Worm (Caenorhabditis elegans) whole organism, L4 larva: Measurements from ENCODE around the gene aat-2.
A peak's percentile ranks its signal among the peaks of the same experiment; 100 is the strongest.

ENCODE experiments used
- F44E2.7 ChIP-seq: fragments of 200-800 bp; sonication (Bioruptor generic); IDR thresholded peaks from 2 replicates; pipeline ENCODE4 v2.1.2; 2022; ENCODE audit warnings: missing genetic modification characterization, missing compliant biosample characterization
- T20F7.1 ChIP-seq: fragments of 200-800 bp; sonication (Bioruptor generic); optimal IDR thresholded peaks from 2 replicates; lab custom pipeline; 2018; ENCODE audit warnings: mild to moderate bottlenecking, missing genetic modification characterization, missing compliant biosample characterization
- T26A8.4 ChIP-seq: fragments of 200-800 bp; sonication (Bioruptor generic); IDR thresholded peaks from 2 replicates; pipeline ENCODE4 v1.3.6; 2022; ENCODE audit warnings: missing genetic modification characterization, missing compliant biosample characterization
- ceh-44 ChIP-seq: fragments of 200-800 bp; sonication (Bioruptor generic); IDR thresholded peaks from 2 replicates; pipeline ENCODE4 v1.3.6; 2022; ENCODE audit warnings: missing genetic modification reagents, missing genetic modification characterization, missing compliant biosample characterization
- ctbp-1 ChIP-seq: fragments of 200-800 bp; sonication (Bioruptor generic); IDR thresholded peaks from 2 replicates; pipeline ENCODE4 v1.3.6; 2022; ENCODE audit warnings: missing genetic modification reagents, missing genetic modification characterization, missing compliant biosample characterization
- daf-16 ChIP-seq, 3 experiments: sonication (generic microtip); optimal IDR thresholded peaks; 2 replicates each; lab custom pipeline; 2016 to 2017; ENCODE audit warnings: missing genetic modification characterization in 3 of 3, missing genetic modification reagents in 3 of 3, mild to moderate bottlenecking in 2 of 3, missing compliant biosample characterization in 2 of 3, missing biosample characterization in 1 of 3, moderate library complexity in 1 of 3
- duxl-1 ChIP-seq: sonication (generic microtip); optimal IDR thresholded peaks from 2 replicates; lab custom pipeline; 2016; ENCODE audit warnings: mild to moderate bottlenecking, missing genetic modification characterization, moderate library complexity, missing compliant biosample characterization; ENCODE audit not compliant: poor library complexity
- hmg-1.1 ChIP-seq: fragments of 200-800 bp; sonication (Bioruptor generic); IDR thresholded peaks from 2 replicates; pipeline ENCODE4 v1.3.6; 2022; ENCODE audit warnings: missing genetic modification reagents, missing genetic modification characterization, missing compliant biosample characterization
- mdt-29 ChIP-seq: fragments of 200-800 bp; sonication (Bioruptor generic); IDR thresholded peaks from 2 replicates; pipeline ENCODE4 v1.3.6; 2022; ENCODE audit warnings: missing genetic modification reagents, missing genetic modification characterization, missing compliant biosample characterization
- nhr-28 ChIP-seq: fragments of 150-350 bp; optimal IDR thresholded peaks from 2 replicates; lab custom pipeline; 2014; ENCODE audit warnings: missing biosample characterization, missing genetic modification characterization
- pqm-1 ChIP-seq: sonication (generic microtip); optimal IDR thresholded peaks from 2 replicates; lab custom pipeline; 2017; ENCODE audit warnings: missing biosample characterization, missing genetic modification characterization
- snpc-4 ChIP-seq: fragments of 150-350 bp; optimal IDR thresholded peaks from 2 replicates; lab custom pipeline; 2014; ENCODE audit warnings: missing biosample characterization, missing genetic modification characterization
- zfp-2 ChIP-seq: sonication (generic microtip); optimal IDR thresholded peaks from 2 replicates; lab custom pipeline; 2016; ENCODE audit warnings: mild to moderate bottlenecking, missing genetic modification characterization, missing compliant biosample characterization
- zfp-3 ChIP-seq: fragments of 200-800 bp; sonication (Bioruptor generic); conservative IDR thresholded peaks from 2 replicates; pipeline ENCODE4 v1.3.6; 2022; ENCODE audit warnings: missing genetic modification reagents, missing genetic modification characterization, missing compliant biosample characterization

Gene aat-2

DNA sequence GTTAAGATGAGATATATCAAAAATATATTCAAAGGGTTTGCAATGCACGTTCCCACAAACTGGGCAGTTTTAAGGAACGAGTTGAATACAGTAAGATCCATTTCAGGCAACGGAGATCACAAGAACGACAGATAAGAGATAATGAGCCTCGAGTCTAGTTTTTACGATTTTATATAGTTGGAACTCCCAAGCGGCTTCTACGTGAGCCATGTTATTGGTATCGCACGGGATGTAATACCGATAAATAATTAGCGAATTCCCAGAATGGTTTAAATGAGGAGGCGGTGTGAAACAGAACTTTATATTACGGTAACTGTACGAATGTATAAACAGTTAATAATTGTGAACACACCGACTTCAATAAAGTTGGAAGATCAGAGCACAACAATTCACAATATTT is 47.3 kb downstream of the aat-2 start, which contains the start of gene str-177:
Gene str-177 (minus strand): TSS at position 101 of the 400 bp plus-strand sequence.
- TF ChIP-seq ceh-44 (GFP tag; lab: Robert Waterston, UW), result no peak
- TF ChIP-seq zfp-2 (tag; lab: Kevin White, UChicago), result no peak
- no peak for TF ChIP-seq snpc-4 (tag; lab: Kevin White, UChicago)

- TF ChIP-seq daf-16 (GFP tag; optimal IDR thresholded peaks at IDR 0.05; lab: Kevin White, UChicago) (no peak), daf-16 (tag; optimal IDR thresholded peaks at IDR 0.05; lab: Kevin White, UChicago) (peak; percentile 95), hmg-1.1 (no peak), T20F7.1 (no peak), zfp-3 (no peak), F44E2.7 (GFP tag; lab: Robert Waterston, UW) (no peak), ctbp-1 (no peak), nhr-28 (tag; lab: Kevin White, UChicago) (peak; percentile 50), pqm-1 (tag; lab: Kevin White, UChicago) (peak; percentile 22), T26A8.4 (no peak), mdt-29 (no peak), duxl-1 (tag; lab: Kevin White, UChicago) (no peak)
Measured at ce11 chrV:9197121-9197520, 49.0 kb downstream of the aat-2 start, which contains the start of gene C24B5.4. C24B5.4 (minus strand) TSS chrV:9197326.
